Fruit fly (Drosophila melanogaster) whole organism, prepupa: ENCODE results near the gene arx.

ENCODE experiments used
- Blimp-1 ChIP-seq: fragments of 200-800 bp; sonication (Bioruptor generic); optimal IDR thresholded peaks from 3 replicates; lab custom pipeline; 2017; ENCODE audit warnings: missing biosample characterization, missing genetic modification characterization, mild to moderate bottlenecking, moderate library complexity, missing genetic modification reagents
- CG10631 ChIP-seq: fragments of 200-800 bp; sonication (Bioruptor generic); optimal IDR thresholded peaks from 2 replicates; lab custom pipeline; 2016; ENCODE audit warnings: missing biosample characterization, missing genetic modification characterization
- CG15336 ChIP-seq: fragments of 200-800 bp; sonication (Bioruptor generic); IDR thresholded peaks from 2 replicates; pipeline ENCODE4 v1.3.6; 2022; ENCODE audit warnings: missing biosample characterization, missing genetic modification characterization
- CG1621 ChIP-seq: fragments of 200-800 bp; sonication (Bioruptor generic); optimal IDR thresholded peaks from 3 replicates; lab custom pipeline; 2018; ENCODE audit warnings: missing biosample characterization, mild to moderate bottlenecking, missing genetic modification characterization
- CG16779 ChIP-seq: fragments of 200-800 bp; sonication (Bioruptor generic); optimal IDR thresholded peaks from 3 replicates; lab custom pipeline; 2017; ENCODE audit warnings: missing biosample characterization, mild to moderate bottlenecking, missing genetic modification characterization
- CG3032 ChIP-seq: fragments of 200-800 bp; optimal IDR thresholded peaks from 2 replicates; lab custom pipeline; 2019; ENCODE audit warnings: missing biosample characterization, mild to moderate bottlenecking, missing genetic modification characterization, moderate library complexity
- CG31627 ChIP-seq: fragments of 200-800 bp; sonication (Bioruptor generic); optimal IDR thresholded peaks from 3 replicates; lab custom pipeline; 2016; ENCODE audit warnings: missing biosample characterization, missing genetic modification characterization
- CG32006 ChIP-seq: fragments of 200-800 bp; sonication (Bioruptor generic); optimal IDR thresholded peaks from 3 replicates; lab custom pipeline; 2017; ENCODE audit warnings: missing biosample characterization, mild to moderate bottlenecking, missing genetic modification characterization
- CG4318 ChIP-seq: fragments of 200-800 bp; sonication (Bioruptor generic); optimal IDR thresholded peaks from 3 replicates; lab custom pipeline; 2017; ENCODE audit warnings: missing biosample characterization, mild to moderate bottlenecking, missing genetic modification characterization
- CG6163 ChIP-seq: fragments of 200-800 bp; sonication (Bioruptor generic); IDR thresholded peaks from 3 replicates; pipeline ENCODE4 v1.3.6; 2022; ENCODE audit warnings: missing biosample characterization, missing genetic modification characterization
- CG6276 ChIP-seq: fragments of 200-800 bp; sonication (Bioruptor generic); optimal IDR thresholded peaks from 2 replicates; lab custom pipeline; 2017; ENCODE audit warnings: missing biosample characterization, mild to moderate bottlenecking, missing genetic modification characterization
- CG6792 ChIP-seq: fragments of 200-800 bp; sonication (Bioruptor generic); optimal IDR thresholded peaks from 3 replicates; lab custom pipeline; 2016; ENCODE audit warnings: missing biosample characterization, missing genetic modification characterization
- CG6808 ChIP-seq: fragments of 200-800 bp; sonication (Bioruptor generic); optimal IDR thresholded peaks from 3 replicates; lab custom pipeline; 2017; ENCODE audit warnings: missing biosample characterization, missing genetic modification characterization, mild to moderate bottlenecking, moderate library complexity, missing genetic modification reagents
- CG6854 ChIP-seq: fragments of 200-800 bp; sonication (Bioruptor generic); optimal IDR thresholded peaks from 2 replicates; lab custom pipeline; 2017; ENCODE audit warnings: missing biosample characterization, mild to moderate bottlenecking, missing genetic modification characterization
- CG8119 ChIP-seq: fragments of 200-800 bp; sonication (Bioruptor generic); IDR thresholded peaks from 3 replicates; pipeline ENCODE4 v1.3.6; 2022; ENCODE audit warnings: missing biosample characterization, missing genetic modification characterization
- Ets21C ChIP-seq: fragments of 200-800 bp; sonication (Bioruptor generic); optimal IDR thresholded peaks from 3 replicates; lab custom pipeline; 2016; ENCODE audit warnings: missing biosample characterization, missing genetic modification characterization
- Ets96B ChIP-seq: fragments of 200-800 bp; optimal IDR thresholded peaks from 2 replicates; lab custom pipeline; 2019; ENCODE audit warnings: missing biosample characterization, mild to moderate bottlenecking, missing genetic modification characterization, moderate library complexity
- Gug ChIP-seq: fragments of 200-800 bp; sonication (Bioruptor generic); IDR thresholded peaks from 2 replicates; pipeline ENCODE4 v1.3.6; 2022; ENCODE audit warnings: missing biosample characterization, missing genetic modification characterization
- Hr38 ChIP-seq: sonication (Bioruptor generic); optimal IDR thresholded peaks from 2 replicates; lab custom pipeline; 2016; ENCODE audit warnings: missing biosample characterization, missing genetic modification characterization
- Hr39 ChIP-seq: fragments of 200-800 bp; sonication (Bioruptor generic); optimal IDR thresholded peaks from 2 replicates; lab custom pipeline; 2016; ENCODE audit warnings: missing biosample characterization, missing genetic modification characterization
- Hr4 ChIP-seq: fragments of 200-800 bp; sonication (Bioruptor generic); optimal IDR thresholded peaks from 3 replicates; lab custom pipeline; 2016; ENCODE audit warnings: missing biosample characterization, missing genetic modification characterization
- Smox ChIP-seq: fragments of 200-800 bp; sonication (Bioruptor generic); optimal IDR thresholded peaks from 3 replicates; lab custom pipeline; 2016; ENCODE audit warnings: missing biosample characterization, missing genetic modification characterization
- dac ChIP-seq: fragments of 200-800 bp; sonication (Bioruptor generic); optimal IDR thresholded peaks from 2 replicates; lab custom pipeline; 2017; ENCODE audit warnings: missing biosample characterization, mild to moderate bottlenecking, missing genetic modification characterization
- dsx ChIP-seq: fragments of 200-800 bp; optimal IDR thresholded peaks from 3 replicates; lab custom pipeline; 2019; ENCODE audit warnings: missing biosample characterization, mild to moderate bottlenecking, missing genetic modification characterization, moderate library complexity; ENCODE audit not compliant: poor library complexity, severe bottlenecking
- eg ChIP-seq: fragments of 200-800 bp; sonication (Bioruptor generic); IDR thresholded peaks from 3 replicates; pipeline ENCODE4 v1.3.6; 2022; ENCODE audit warnings: missing biosample characterization, missing genetic modification characterization
- esn ChIP-seq: fragments of 200-800 bp; sonication (Bioruptor generic); optimal IDR thresholded peaks from 2 replicates; lab custom pipeline; 2016; ENCODE audit warnings: missing biosample characterization, mild to moderate bottlenecking, missing genetic modification characterization, moderate library complexity
- fd85E ChIP-seq: fragments of 200-800 bp; sonication (Bioruptor generic); optimal IDR thresholded peaks from 3 replicates; lab custom pipeline; 2016; ENCODE audit warnings: missing biosample characterization, missing genetic modification characterization
- fkh ChIP-seq: fragments of 200-800 bp; sonication (Bioruptor generic); optimal IDR thresholded peaks from 3 replicates; lab custom pipeline; 2017; ENCODE audit warnings: missing biosample characterization, mild to moderate bottlenecking, missing genetic modification characterization, moderate library complexity
- lz ChIP-seq: fragments of 200-800 bp; sonication (Bioruptor generic); optimal IDR thresholded peaks from 3 replicates; lab custom pipeline; 2016; ENCODE audit warnings: missing biosample characterization, missing genetic modification characterization
- spab ChIP-seq: fragments of 200-800 bp; sonication (Bioruptor generic); optimal IDR thresholded peaks from 2 replicates; lab custom pipeline; 2017; ENCODE audit warnings: missing biosample characterization, mild to moderate bottlenecking, missing genetic modification characterization, missing genetic modification reagents
- ss ChIP-seq, 2 experiments: fragments of 200-800 bp; sonication (Bioruptor generic); optimal IDR thresholded peaks; 2 replicates in 1 of 2; 3 replicates in 1 of 2; lab custom pipeline; 2017 to 2018; ENCODE audit warnings: mild to moderate bottlenecking in 2 of 2, missing biosample characterization in 2 of 2, missing genetic modification characterization in 2 of 2, moderate library complexity in 1 of 2
- svp ChIP-seq: fragments of 200-800 bp; sonication (Bioruptor generic); peaks from one replicate; lab custom pipeline; 2016; ENCODE audit warnings: missing biosample characterization, missing genetic modification characterization
- vri ChIP-seq: fragments of 200-800 bp; sonication (Bioruptor generic); optimal IDR thresholded peaks from 3 replicates; lab custom pipeline; 2016; ENCODE audit warnings: missing biosample characterization, mild to moderate bottlenecking, missing genetic modification characterization

arx gene

DNA sequence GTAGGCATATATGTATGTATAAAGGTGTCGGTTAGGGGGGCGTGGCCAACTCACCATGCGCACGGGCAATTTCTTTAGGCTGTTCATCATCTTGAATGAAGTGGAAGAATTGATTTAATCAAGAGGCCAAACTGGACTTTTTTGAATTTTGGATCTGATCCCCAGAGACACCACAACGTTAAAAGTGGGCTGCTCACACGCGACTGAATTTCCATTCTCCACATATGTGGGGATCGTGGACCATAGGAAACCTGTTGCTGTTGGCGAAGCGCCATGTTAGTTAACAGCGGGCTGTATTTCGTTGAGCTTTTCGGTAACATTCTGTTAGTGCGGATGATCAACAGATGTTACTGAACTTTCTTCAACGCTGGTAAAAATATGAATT is 3.3 kb downstream of the arx start, which contains the start of gene CG3902 (continued):
- no peak for TF ChIP-seq CG32006
- TF ChIP-seq vri, result peak; percentile 73
- no peak for TF ChIP-seq Blimp-1 (GFP tag; lab: Kevin White, UChicago)
- TF ChIP-seq Ets21C (GFP tag; lab: Kevin White, UChicago), result no peak
- no peak for TF ChIP-seq Hr39 (GFP tag; lab: Kevin White, UChicago)
- TF ChIP-seq dac (GFP tag; lab: Kevin White, UChicago), result no peak
- no peak for TF ChIP-seq Hr4
- TF ChIP-seq fd85E (GFP tag; lab: Kevin White, UChicago), result no peak
- peak; percentile 38 to 77 for TF ChIP-seq ss (GFP tag; optimal IDR thresholded peaks at IDR 0.05; lab: Kevin White, UChicago)
- TF ChIP-seq CG6792 (GFP tag; lab: Kevin White, UChicago), result no peak
- no peak for TF ChIP-seq CG4318 (GFP tag; lab: Kevin White, UChicago)
- no peak for TF ChIP-seq CG16779 (tag; lab: Kevin White, UChicago)
- TF ChIP-seq CG31627 (GFP tag; lab: Kevin White, UChicago), result no peak
- no peak for TF ChIP-seq Ets96B (tag; lab: Kevin White, UChicago)
- TF ChIP-seq CG3032 (tag; lab: Kevin White, UChicago), result no peak
- TF ChIP-seq svp (GFP tag; lab: Kevin White, UChicago), result no peak
- TF ChIP-seq CG10631, result no peak
- TF ChIP-seq dsx, result peak; percentile 25
- TF ChIP-seq esn (GFP tag; lab: Kevin White, UChicago), result peak; percentile 26

- TF ChIP-seq vri, result peak; percentile 77
- TF ChIP-seq svp (GFP tag; lab: Kevin White, UChicago), result no peak
- TF ChIP-seq, all 60 proteins: peak for 1
Measured at dm6 chr3L:18897459-18898085, 3.8 kb downstream of the arx start.

dm6 chr3L:18896297-18896863 is 5.0 kb downstream of the arx start:
- TF ChIP-seq svp (GFP tag; lab: Kevin White, UChicago) (peak; percentile 88), ss (GFP tag; optimal IDR thresholded peaks at IDR 0.05; lab: Kevin White, UChicago) (peak; percentile 40 to 56), Gug (GFP tag; lab: Robert Waterston, UW) (no peak), vri (peak; percentile 27), CG6854 (GFP tag; lab: Kevin White, UChicago) (peak; percentile 15), lz (GFP tag; lab: Kevin White, UChicago) (no peak), CG1621 (tag; lab: Kevin White, UChicago) (peak; percentile 47), CG6808 (GFP tag; lab: Kevin White, UChicago) (peak; percentile 10)

DNA sequence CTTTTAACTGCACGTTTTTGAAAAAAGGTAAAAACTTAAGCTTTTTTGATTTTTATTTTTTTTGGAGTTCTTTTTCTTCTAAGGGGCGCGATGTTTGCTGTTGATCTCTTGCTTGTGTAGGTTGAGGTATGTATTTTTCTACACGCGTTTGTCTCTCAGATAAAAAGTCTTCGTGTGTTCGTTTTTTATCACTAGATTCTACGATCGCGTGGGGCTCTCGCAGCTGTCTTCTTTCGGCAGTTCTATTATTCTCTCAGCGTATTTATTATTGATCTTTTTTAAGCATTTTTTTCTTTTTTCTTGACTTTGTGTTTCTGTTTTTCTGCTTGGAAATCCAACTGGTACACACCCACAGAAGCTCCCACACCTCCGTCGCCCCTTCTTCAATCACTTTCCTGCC is 6.3 kb downstream of the arx start:
- TF ChIP-seq eg (GFP tag; lab: Robert Waterston, UW) (peak; percentile 59; the same call in 1 of the 3 replicates), fkh (GFP tag; lab: Kevin White, UChicago) (peak; percentile 24), CG6808 (GFP tag; lab: Kevin White, UChicago) (no peak), Hr38 (GFP tag; lab: Kevin White, UChicago) (no peak), CG8119 (peak; percentile 24; the same call in 1 of the 3 replicates), CG6792 (GFP tag; lab: Kevin White, UChicago) (no peak), CG6276 (GFP tag; lab: Kevin White, UChicago) (peak; percentile 67), spab (GFP tag; lab: Kevin White, UChicago) (peak; percentile 25), CG6163 (GFP tag; lab: Robert Waterston, UW) (peak; percentile 79; the same call in 1 of the 3 replicates), Smox (GFP tag; lab: Kevin White, UChicago) (no peak), CG15336 (peak; percentile 44; the same call in 1 of the 2 replicates)
